Worm (Caenorhabditis elegans) whole organism, early embryonic: ENCODE results near the gene Y67D8C.6.

Experiments used
- B0310.2 ChIP-seq: sonication (generic microtip); optimal IDR thresholded peaks from 2 replicates; lab custom pipeline; 2016; ENCODE audit warnings: mild to moderate bottlenecking, missing genetic modification characterization, missing compliant biosample characterization
- F13C5.2 ChIP-seq: sonication (generic microtip); optimal IDR thresholded peaks from 2 replicates; lab custom pipeline; 2017; ENCODE audit warnings: mild to moderate bottlenecking, missing genetic modification characterization, inconsistent platforms, missing compliant biosample characterization
- aly-1 ChIP-seq: sonication (generic microtip); optimal IDR thresholded peaks from 2 replicates; lab custom pipeline; 2016; ENCODE audit warnings: missing genetic modification characterization, missing compliant biosample characterization
- ama-1 ChIP-seq: fragments of 150-350 bp; optimal IDR thresholded peaks from 2 replicates; lab custom pipeline; 2014
- ceh-13 ChIP-seq: fragments of 200-800 bp; sonication (Bioruptor generic); optimal IDR thresholded peaks from 2 replicates; lab custom pipeline; 2018; ENCODE audit warnings: mild to moderate bottlenecking, missing genetic modification characterization, missing compliant biosample characterization
- ceh-36 ChIP-seq: sonication (generic microtip); optimal IDR thresholded peaks from 2 replicates; lab custom pipeline; 2016; ENCODE audit warnings: missing genetic modification characterization, inconsistent platforms, missing compliant biosample characterization
- flt-1 ChIP-seq: fragments of 200-800 bp; sonication (Bioruptor generic); IDR thresholded peaks from 2 replicates; pipeline ENCODE4 v1.3.6; 2022; ENCODE audit warnings: missing genetic modification characterization, missing compliant biosample characterization
- hmg-4 ChIP-seq: fragments of 200-800 bp; sonication (Bioruptor generic); optimal IDR thresholded peaks from 2 replicates; lab custom pipeline; 2018; ENCODE audit warnings: mild to moderate bottlenecking, missing genetic modification characterization, missing compliant biosample characterization
- scrt-1 ChIP-seq: fragments of 200-800 bp; sonication (Bioruptor generic); IDR thresholded peaks from 2 replicates; pipeline ENCODE4 v1.3.6; 2022; ENCODE audit warnings: missing genetic modification characterization, missing compliant biosample characterization
- sea-1 ChIP-seq: fragments of 200-800 bp; sonication (Bioruptor generic); conservative IDR thresholded peaks from 2 replicates; pipeline ENCODE4 v1.3.6; 2022; ENCODE audit warnings: missing genetic modification characterization, missing compliant biosample characterization
- tbx-11 ChIP-seq: fragments of 200-800 bp; sonication (Bioruptor generic); IDR thresholded peaks from 2 replicates; pipeline ENCODE4 v1.3.6; 2022; ENCODE audit warnings: missing genetic modification characterization, missing compliant biosample characterization
- tbx-37 ChIP-seq: fragments of 200-800 bp; sonication (Bioruptor generic); conservative IDR thresholded peaks from 2 replicates; pipeline ENCODE4 v1.3.6; 2022; ENCODE audit warnings: missing genetic modification reagents, missing genetic modification characterization, missing compliant biosample characterization

DNA sequence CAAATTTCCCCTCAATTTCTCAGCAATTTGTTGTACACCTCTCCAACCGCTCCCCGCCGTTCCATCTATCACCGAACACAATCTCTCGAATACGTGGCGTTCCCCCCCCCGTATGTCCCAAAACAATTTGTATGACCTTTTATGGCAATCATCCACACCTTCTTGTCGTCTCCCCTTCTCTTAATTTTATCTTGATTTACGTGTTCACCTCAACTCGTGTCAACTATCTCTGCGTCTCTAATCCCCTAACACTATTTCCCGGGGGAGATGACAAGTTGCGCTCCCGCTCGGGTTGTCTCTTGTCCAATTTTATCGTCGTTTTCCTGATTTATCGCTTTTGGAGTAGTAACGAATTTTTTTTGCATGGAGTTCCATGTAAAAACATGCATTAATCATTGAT, 48.6 kb downstream of the Y67D8C.6 start:
- TF ChIP-seq ama-1 (lab: Kevin White, UChicago) (no peak), flt-1 (GFP tag; lab: Robert Waterston, UW) (no peak), ceh-36 (tag; lab: Kevin White, UChicago) (peak; percentile 3), ceh-13 (GFP tag; lab: Kevin White, UChicago) (no peak), hmg-4 (no peak), aly-1 (tag; lab: Kevin White, UChicago) (no peak), tbx-37 (no peak), F13C5.2 (tag; lab: Kevin White, UChicago) (no peak), sea-1 (no peak), B0310.2 (tag; lab: Kevin White, UChicago) (no peak), scrt-1 (GFP tag; lab: Robert Waterston, UW) (no peak), tbx-11 (GFP tag; lab: Robert Waterston, UW) (no peak)
